Worm (Caenorhabditis elegans): ENCODE results near the gene gly-8.

DNA sequence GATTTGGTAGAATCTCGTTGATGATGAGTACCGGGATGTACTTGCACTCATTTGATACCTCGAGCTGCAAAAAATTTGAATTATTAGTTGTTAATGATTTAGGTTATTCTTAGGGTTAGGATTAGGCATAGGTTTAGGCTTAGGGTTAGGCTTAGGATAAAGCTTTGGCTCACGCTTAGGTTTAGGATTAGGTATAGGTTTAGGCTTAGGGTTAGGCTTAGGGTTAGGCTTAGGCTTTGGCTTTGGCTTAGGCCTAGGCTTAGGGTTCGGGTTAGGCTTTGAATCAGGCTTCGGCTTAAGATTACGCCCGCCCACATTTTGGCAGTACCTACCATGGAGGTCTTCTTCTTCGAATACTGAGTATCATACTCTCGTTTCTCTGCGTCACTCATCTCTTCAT lies 10.0 kb downstream of the gly-8 start:
- TF ChIP-seq nhr-11 (tag; optimal IDR thresholded peaks at IDR 0.05) = no peak
- TF ChIP-seq lin-39 (tag; optimal IDR thresholded peaks at IDR 0.05) = no peak
- no peak for TF ChIP-seq snpc-4 (tag; optimal IDR thresholded peaks at IDR 0.05)
- TF ChIP-seq nhr-76 (tag; optimal IDR thresholded peaks at IDR 0.05) = no peak
- no peak for TF ChIP-seq lsy-2 (tag; optimal IDR thresholded peaks at IDR 0.05)
- TF ChIP-seq sdz-12 (GFP tag; optimal IDR thresholded peaks at IDR 0.05) = no peak
- no peak for TF ChIP-seq F49E8.2 (tag; optimal IDR thresholded peaks at IDR 0.05; ENCODE audit: borderline replicate concordance)
- no peak for TF ChIP-seq F44E2.7 (GFP tag; IDR thresholded peaks at IDR 0.05)
- no peak for TF ChIP-seq fkh-10 (GFP tag; optimal IDR thresholded peaks at IDR 0.05)

Measured in whole organism, L4 larva.